Fruit fly (Drosophila melanogaster) Kc167 (cell line): Measurements from ENCODE around the gene Fkbp39.

Experiments used
- Myc ChIP-seq: fragments of >200 bp; optimal IDR thresholded peaks from 2 replicates; lab custom pipeline; 2017; ENCODE audit warnings: missing external identifiers
- Sin3A ChIP-seq: fragments of >200 bp; optimal IDR thresholded peaks from 2 replicates; lab custom pipeline; 2018; ENCODE audit warnings: missing external identifiers
- h ChIP-seq: fragments of >200 bp; optimal IDR thresholded peaks from 3 replicates; lab custom pipeline; 2018; ENCODE audit warnings: missing external identifiers
- insv ChIP-seq: fragments of >200 bp; optimal IDR thresholded peaks from 3 replicates; lab custom pipeline; 2018; ENCODE audit warnings: missing external identifiers
- psq ChIP-seq: fragments of >200 bp; optimal IDR thresholded peaks from 2 replicates; lab custom pipeline; 2017; ENCODE audit warnings: missing external identifiers
- ttk ChIP-seq: sonication (Bioruptor generic); optimal IDR thresholded peaks from 2 replicates; lab custom pipeline; 2017; ENCODE audit warnings: missing external identifiers

Gene Fkbp39

dm6 chr3R:15292241-15293004 lies 40.5 kb downstream of the Fkbp39 start:
- TF ChIP-seq ttk (lab: Kevin White, UChicago) (no peak), Myc (lab: Kevin White, UChicago) (no peak), insv (lab: Kevin White, UChicago) (no peak), psq (lab: Kevin White, UChicago) (no peak), Sin3A (lab: Kevin White, UChicago) (no peak), h (lab: Kevin White, UChicago) (no peak)

dm6 chr3R:15291551-15292223 lies 41.2 kb downstream of the Fkbp39 start:
- no peak for TF ChIP-seq psq (lab: Kevin White, UChicago)
- no peak for TF ChIP-seq Sin3A (lab: Kevin White, UChicago)
- TF ChIP-seq insv (lab: Kevin White, UChicago), result no peak
- no peak for TF ChIP-seq Myc (lab: Kevin White, UChicago)
- TF ChIP-seq ttk (lab: Kevin White, UChicago), result no peak

- TF ChIP-seq h (lab: Kevin White, UChicago) (no peak), Sin3A (lab: Kevin White, UChicago) (no peak), ttk (lab: Kevin White, UChicago) (no peak), psq (lab: Kevin White, UChicago) (no peak), Myc (lab: Kevin White, UChicago) (no peak)
These were observed 42.3 kb downstream of the Fkbp39 start, which contains the start of gene CG45218 for dm6 chr3R:15290642-15291118. CG45218 (minus strand) TSS chr3R:15290799.

dm6 chr3R:15289828-15290641 lies 42.9 kb downstream of the Fkbp39 start:
- no peak for TF ChIP-seq Myc (lab: Kevin White, UChicago)
- no peak for TF ChIP-seq psq (lab: Kevin White, UChicago)
- no peak for TF ChIP-seq insv (lab: Kevin White, UChicago)
- TF ChIP-seq h (lab: Kevin White, UChicago), result no peak
- no peak for TF ChIP-seq ttk (lab: Kevin White, UChicago)
- no peak for TF ChIP-seq Sin3A (lab: Kevin White, UChicago)

- TF ChIP-seq ttk (lab: Kevin White, UChicago), result no peak
- TF ChIP-seq h (lab: Kevin White, UChicago), result no peak
- no peak for TF ChIP-seq psq (lab: Kevin White, UChicago)
These were observed 44.1 kb downstream of the Fkbp39 start for dm6 chr3R:15288802-15289201.

- TF ChIP-seq h (lab: Kevin White, UChicago), result no peak
- no peak for TF ChIP-seq insv (lab: Kevin White, UChicago)
- TF ChIP-seq psq (lab: Kevin White, UChicago), result no peak
- TF ChIP-seq Sin3A (lab: Kevin White, UChicago), result no peak
- TF ChIP-seq ttk (lab: Kevin White, UChicago), result no peak
- TF ChIP-seq Myc (lab: Kevin White, UChicago), result no peak
These were observed 45.2 kb downstream of the Fkbp39 start for dm6 chr3R:15287763-15288162.

- no peak for TF ChIP-seq Sin3A (lab: Kevin White, UChicago)
- no peak for TF ChIP-seq h (lab: Kevin White, UChicago)
- no peak for TF ChIP-seq insv (lab: Kevin White, UChicago)
- no peak for TF ChIP-seq psq (lab: Kevin White, UChicago)
- TF ChIP-seq Myc (lab: Kevin White, UChicago), result no peak
- no peak for TF ChIP-seq ttk (lab: Kevin White, UChicago)
These were observed 46.3 kb downstream of the Fkbp39 start for dm6 chr3R:15286693-15287041.

dm6 chr3R:15286024-15286692 lies 46.8 kb downstream of the Fkbp39 start:
- TF ChIP-seq ttk (lab: Kevin White, UChicago), result no peak
- no peak for TF ChIP-seq Myc (lab: Kevin White, UChicago)
- no peak for TF ChIP-seq insv (lab: Kevin White, UChicago)
- no peak for TF ChIP-seq h (lab: Kevin White, UChicago)
- no peak for TF ChIP-seq psq (lab: Kevin White, UChicago)
- TF ChIP-seq Sin3A (lab: Kevin White, UChicago), result no peak

dm6 chr3R:15282982-15283809 lies 49.7 kb downstream of the Fkbp39 start:
- TF ChIP-seq Myc (lab: Kevin White, UChicago), result no peak
- TF ChIP-seq psq (lab: Kevin White, UChicago), result no peak
- no peak for TF ChIP-seq h (lab: Kevin White, UChicago)

- TF ChIP-seq insv (lab: Kevin White, UChicago) (no peak), Myc (lab: Kevin White, UChicago) (no peak), ttk (lab: Kevin White, UChicago) (no peak), h (lab: Kevin White, UChicago) (no peak), Sin3A (lab: Kevin White, UChicago) (no peak), psq (lab: Kevin White, UChicago) (no peak)
These were observed 50.6 kb downstream of the Fkbp39 start for dm6 chr3R:15282326-15282725.
